Worm (Caenorhabditis elegans) whole organism, late embryonic: ENCODE measurements around the gene C37C3.18.

Experiments used
- F13H6.1 ChIP-seq: sonication (generic microtip); optimal IDR thresholded peaks from 2 replicates; lab custom pipeline; 2016; ENCODE audit warnings: missing genetic modification characterization, missing compliant biosample characterization
- ceh-6 ChIP-seq: fragments of 200-800 bp; sonication (Bioruptor generic); optimal IDR thresholded peaks from 2 replicates; lab custom pipeline; 2018; ENCODE audit warnings: mild to moderate bottlenecking, missing genetic modification characterization, missing compliant biosample characterization
- fkh-6 ChIP-seq: sonication (generic microtip); optimal IDR thresholded peaks from 2 replicates; lab custom pipeline; 2016; ENCODE audit warnings: missing genetic modification characterization, missing compliant biosample characterization
- pax-1 ChIP-seq: fragments of 150-350 bp; optimal IDR thresholded peaks from 2 replicates; lab custom pipeline; 2014; ENCODE audit warnings: missing biosample characterization, missing genetic modification characterization
- pros-1 ChIP-seq: fragments of 150-350 bp; optimal IDR thresholded peaks from 2 replicates; lab custom pipeline; 2014; ENCODE audit warnings: missing biosample characterization, missing genetic modification reagents, missing genetic modification characterization
- sox-2 ChIP-seq: fragments of 200-800 bp; sonication (Bioruptor generic); IDR thresholded peaks from 2 replicates; pipeline ENCODE4 v1.3.6; 2022; ENCODE audit warnings: missing genetic modification reagents, missing genetic modification characterization, missing compliant biosample characterization

ce11 chrV:7822655-7823054 lies 32.1 kb upstream of the C37C3.18 start:
- no peak for TF ChIP-seq F13H6.1 (tag; lab: Kevin White, UChicago)
- no peak for TF ChIP-seq sox-2 (GFP tag; lab: Robert Waterston, UW)
- no peak for TF ChIP-seq pros-1 (tag; lab: Kevin White, UChicago)
- TF ChIP-seq ceh-6 (GFP tag; lab: Kevin White, UChicago) = no peak
- no peak for TF ChIP-seq pax-1 (tag; lab: Kevin White, UChicago)
- TF ChIP-seq fkh-6 = no peak
